Worm (Caenorhabditis elegans): ENCODE measurements around the gene ZC239.5.
"Not testable (repeated sequence)": the region's sequence is repeated elsewhere in the genome, so short reads cannot be mapped to it uniquely, and the experiment has no call there.

Gene ZC239.5

ce11 chrII:3189038-3189437, 21.4 kb upstream of the ZC239.5 start, which contains the start of gene Y27F2A.11:
Y27F2A.11 (plus strand) TSS chrII:3189338.
- not testable (repeated sequence) for TF ChIP-seq nhr-12 (tag; optimal IDR thresholded peaks at IDR 0.05); unc-55 (GFP tag; optimal IDR thresholded peaks at IDR 0.05); sma-3 (GFP tag; optimal IDR thresholded peaks at IDR 0.05)

ce11 chrII:3191544-3191943, 18.9 kb upstream of the ZC239.5 start, which contains the start of gene Y27F2A.9:
Y27F2A.9 (minus strand) TSS chrII:3191644.
- TF ChIP-seq Y55F3AM.14 (GFP tag; optimal IDR thresholded peaks at IDR 0.05); sem-4 (tag; optimal IDR thresholded peaks at IDR 0.05); fos-1 (tag; optimal IDR thresholded peaks at IDR 0.05): not testable (repeated sequence)

ce11 chrII:3195739-3196138, 14.7 kb upstream of the ZC239.5 start:
- no peak for TF ChIP-seq nhr-6 (tag; optimal IDR thresholded peaks at IDR 0.05)
- TF ChIP-seq elt-1 (tag; optimal IDR thresholded peaks at IDR 0.05) = no peak
- no peak for TF ChIP-seq elt-3 (tag; optimal IDR thresholded peaks at IDR 0.05)
- TF ChIP-seq crh-2 (tag; optimal IDR thresholded peaks at IDR 0.05) = no peak
- TF ChIP-seq mab-5 (tag; optimal IDR thresholded peaks at IDR 0.05) = no peak

- no peak for TF ChIP-seq lin-11 (tag; optimal IDR thresholded peaks at IDR 0.05)
- TF ChIP-seq nhr-11 (tag; optimal IDR thresholded peaks at IDR 0.05) = no peak
- TF ChIP-seq C34F6.9 (tag; optimal IDR thresholded peaks at IDR 0.05) = no peak
- no peak for TF ChIP-seq nhr-25 (tag; optimal IDR thresholded peaks at IDR 0.05)
- TF ChIP-seq ama-1 (optimal IDR thresholded peaks at IDR 0.05) = no peak
- no peak for TF ChIP-seq mdl-1 (tag; optimal IDR thresholded peaks at IDR 0.05)
- TF ChIP-seq skn-1 (tag; optimal IDR thresholded peaks at IDR 0.05) = no peak
- TF ChIP-seq zag-1 (tag; optimal IDR thresholded peaks at IDR 0.05) = no peak
- no peak for TF ChIP-seq ztf-1 (GFP tag; conservative IDR thresholded peaks at IDR 0.05)
- TF ChIP-seq sem-4 (tag; optimal IDR thresholded peaks at IDR 0.05) = no peak
- TF ChIP-seq sma-9 (GFP tag; optimal IDR thresholded peaks at IDR 0.05) = no peak
- TF ChIP-seq sma-9 (tag; optimal IDR thresholded peaks at IDR 0.05) = no peak
- TF ChIP-seq ztf-11 (tag; optimal IDR thresholded peaks at IDR 0.05) = no peak
- no peak for TF ChIP-seq elt-1 (tag; optimal IDR thresholded peaks at IDR 0.05)
Measured at ce11 chrII:3196966-3197365, 13.5 kb upstream of the ZC239.5 start, which contains the start of gene gcy-15. gcy-15 (minus strand) TSS chrII:3197066.

DNA sequence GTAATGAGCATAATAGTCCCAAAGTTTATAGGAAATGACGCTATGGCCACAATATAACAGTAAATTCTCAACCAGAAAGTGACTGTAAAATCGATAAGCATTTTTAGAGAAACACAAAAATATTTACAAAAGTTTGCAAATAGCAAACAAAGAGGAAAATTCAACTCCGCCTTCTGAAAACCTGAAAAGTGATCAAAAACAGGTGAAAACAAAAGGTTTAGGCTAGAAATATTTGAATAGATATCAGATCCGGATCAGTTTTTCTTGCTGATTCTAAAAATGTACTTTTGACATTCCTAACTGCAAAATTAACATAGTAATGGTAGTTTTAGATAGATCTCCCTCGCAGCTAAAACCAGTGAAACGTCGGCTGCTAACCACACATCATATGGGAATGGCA, 11.5 kb upstream of the ZC239.5 start, which contains the start of gene sri-51:
sri-51 (minus strand) TSS at position 101 of the 400 bp plus-strand sequence.
- no peak for TF ChIP-seq dmd-4 (tag; optimal IDR thresholded peaks at IDR 0.05)
- no peak for TF ChIP-seq unc-55 (GFP tag; optimal IDR thresholded peaks at IDR 0.05)
- no peak for TF ChIP-seq alr-1 (tag; optimal IDR thresholded peaks at IDR 0.05)
- no peak for TF ChIP-seq ztf-1 (GFP tag; conservative IDR thresholded peaks at IDR 0.05)
- no peak for TF ChIP-seq sem-4 (tag; optimal IDR thresholded peaks at IDR 0.05)
- no peak for TF ChIP-seq nhr-6 (tag; optimal IDR thresholded peaks at IDR 0.05)
- no peak for TF ChIP-seq mbf-1 (tag; optimal IDR thresholded peaks at IDR 0.05)
- no peak for TF ChIP-seq nhr-129 (tag; optimal IDR thresholded peaks at IDR 0.05)
- no peak for TF ChIP-seq nhr-25 (tag; optimal IDR thresholded peaks at IDR 0.05)

- TF ChIP-seq C34F6.9 (tag; optimal IDR thresholded peaks at IDR 0.05); alr-1 (tag; optimal IDR thresholded peaks at IDR 0.05); sma-9 (GFP tag; optimal IDR thresholded peaks at IDR 0.05); sma-9 (tag; optimal IDR thresholded peaks at IDR 0.05): not testable (repeated sequence)
Measured at ce11 chrII:3201242-3201641, 9.2 kb upstream of the ZC239.5 start, which contains the start of gene sri-48. sri-48 (minus strand) TSS chrII:3201342.

DNA sequence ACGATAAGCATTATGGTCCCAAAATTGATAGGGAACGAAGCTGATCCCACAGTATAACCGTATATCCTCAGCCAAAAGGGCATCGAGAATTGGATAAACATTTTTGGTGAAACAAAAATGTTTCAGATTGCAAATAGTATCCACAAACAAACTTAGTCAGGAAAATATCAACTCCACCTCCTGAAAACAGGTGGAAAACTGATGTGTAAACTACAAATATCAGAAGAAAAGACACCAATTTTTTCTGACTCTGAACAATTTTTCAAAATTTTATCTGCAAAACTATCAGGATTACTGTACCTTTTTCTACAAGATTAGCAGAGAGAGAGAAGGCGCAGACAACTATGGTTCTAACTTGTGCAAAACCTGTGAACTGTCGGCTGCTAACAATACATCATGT, 7.9 kb upstream of the ZC239.5 start, which contains the start of gene sri-53:
sri-53 (minus strand) TSS at position 101 of the 400 bp plus-strand sequence.
- TF ChIP-seq nhr-25 (tag; optimal IDR thresholded peaks at IDR 0.05) = no peak

DNA sequence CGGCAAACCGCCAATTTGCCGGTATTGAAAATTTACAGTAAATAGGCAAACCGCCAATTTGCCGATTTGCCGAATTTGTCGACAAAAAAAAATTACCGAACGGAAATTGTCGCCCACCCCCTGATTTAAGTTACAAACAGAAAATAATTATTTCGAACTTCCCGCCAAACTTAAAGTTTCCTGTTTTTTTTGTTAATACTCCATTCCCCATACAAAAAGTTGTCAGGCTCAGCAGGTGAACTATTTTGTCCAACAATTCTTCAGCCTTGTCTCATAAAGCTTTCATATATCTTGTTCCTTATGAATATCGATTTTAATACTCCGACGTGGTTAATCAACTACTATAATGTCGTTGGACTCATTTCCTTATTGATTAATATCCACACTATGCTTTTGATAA, 7.0 kb upstream of the ZC239.5 start, which contains the start of gene sri-50:
sri-50 (plus strand) TSS at position 301 of the 400 bp plus-strand sequence.
- no peak for TF ChIP-seq unc-55 (GFP tag; optimal IDR thresholded peaks at IDR 0.05)
- TF ChIP-seq Y55F3AM.14 (GFP tag; optimal IDR thresholded peaks at IDR 0.05) = no peak
- no peak for TF ChIP-seq F13H6.1 (tag; optimal IDR thresholded peaks at IDR 0.05)
- TF ChIP-seq peb-1 (tag; optimal IDR thresholded peaks at IDR 0.05) = no peak

All from whole organism, L2 larva.